Worm (Caenorhabditis elegans) whole organism, L4/young adult: ENCODE measurements around the gene col-154.

ENCODE experiments used
- W03F9.2 ChIP-seq: fragments of 150-350 bp; optimal IDR thresholded peaks from 2 replicates; lab custom pipeline; 2014; ENCODE audit warnings: missing biosample characterization, missing genetic modification characterization
- dao-5 ChIP-seq: sonication (generic microtip); optimal IDR thresholded peaks from 2 replicates; lab custom pipeline; 2016; ENCODE audit warnings: missing genotype, missing genetic modification characterization, moderate library complexity, missing compliant biosample characterization
- him-1 ChIP-seq: sonication (generic microtip); optimal IDR thresholded peaks from 2 replicates; lab custom pipeline; 2016; ENCODE audit warnings: missing genotype, missing genetic modification reagents, missing genetic modification characterization, missing compliant biosample characterization

- no peak for TF ChIP-seq dao-5
- TF ChIP-seq W03F9.2 (tag; lab: Kevin White, UChicago) = no peak
- no peak for TF ChIP-seq him-1 (tag; lab: Kevin White, UChicago)
These were observed 38.2 kb upstream of the col-154 start, which contains the start of gene grl-7 for ce11 chrV:11346912-11347311.
